Worm (Caenorhabditis elegans) whole organism, young adult: ENCODE measurements around the gene ran-1.

Source experiments
- B0019.2 ChIP-seq: fragments of 200-800 bp; sonication (Bioruptor generic); conservative IDR thresholded peaks from 2 replicates; pipeline ENCODE4 v1.3.6; 2022; ENCODE audit warnings: missing genetic modification reagents, missing genetic modification characterization, missing compliant biosample characterization
- B0336.3 ChIP-seq: fragments of 200-800 bp; sonication (Bioruptor generic); IDR thresholded peaks from 2 replicates; pipeline ENCODE4 v1.3.6; 2022; ENCODE audit warnings: missing genetic modification characterization, missing compliant biosample characterization
- C06A6.2 ChIP-seq: fragments of 200-800 bp; sonication (Bioruptor generic); conservative IDR thresholded peaks from 2 replicates; pipeline ENCODE4 v1.3.6; 2022; ENCODE audit warnings: missing genetic modification characterization, missing compliant biosample characterization
- C17E4.6 ChIP-seq: fragments of 200-800 bp; sonication (Bioruptor generic); IDR thresholded peaks from 2 replicates; pipeline ENCODE4 v1.3.6; 2022; ENCODE audit warnings: missing genetic modification reagents, missing genetic modification characterization, missing compliant biosample characterization
- F22D6.2 ChIP-seq: sonication (generic microtip); optimal IDR thresholded peaks from 2 replicates; lab custom pipeline; 2016; ENCODE audit warnings: mild to moderate bottlenecking, missing genetic modification characterization, missing compliant biosample characterization
- F55B11.4 ChIP-seq: sonication (generic microtip); optimal IDR thresholded peaks from 2 replicates; lab custom pipeline; 2016; ENCODE audit warnings: missing compliant biosample characterization, missing genetic modification characterization, borderline replicate concordance; ENCODE audit not compliant: insufficient read depth
- Y53F4B.3 ChIP-seq: fragments of 200-800 bp; sonication (Bioruptor generic); IDR thresholded peaks from 2 replicates; pipeline ENCODE4 v1.3.6; 2022; ENCODE audit warnings: missing genetic modification reagents, missing genetic modification characterization, missing compliant biosample characterization
- Y56A3A.18 ChIP-seq: fragments of 200-800 bp; sonication (Bioruptor generic); IDR thresholded peaks from 2 replicates; pipeline ENCODE4 v1.3.6; 2022; ENCODE audit warnings: missing genetic modification reagents, missing genetic modification characterization, missing compliant biosample characterization
- Y67H2A.10 ChIP-seq: fragments of 200-800 bp; sonication (Bioruptor generic); conservative IDR thresholded peaks from 2 replicates; pipeline ENCODE4 v1.3.6; 2022; ENCODE audit warnings: missing genetic modification reagents, missing genetic modification characterization, missing compliant biosample characterization
- Y95B8A.8 ChIP-seq: fragments of 200-800 bp; sonication (Bioruptor generic); IDR thresholded peaks from 2 replicates; pipeline ENCODE4 v1.3.6; 2022; ENCODE audit warnings: missing genetic modification reagents, missing genetic modification characterization, missing compliant biosample characterization
- akir-1 ChIP-seq: fragments of 200-800 bp; sonication (Bioruptor generic); optimal IDR thresholded peaks from 2 replicates; lab custom pipeline; 2018; ENCODE audit warnings: mild to moderate bottlenecking, missing genetic modification characterization, moderate library complexity, missing compliant biosample characterization
- ama-1 ChIP-seq, 3 experiments: fragments of 150-350 bp in 1 of 3; sonication (generic microtip) in 2 of 3; optimal IDR thresholded peaks; 2 replicates each; lab custom pipeline; 2014 to 2018; ENCODE audit warnings: missing biosample characterization in 2 of 3, missing genetic modification characterization in 2 of 3, missing genetic modification reagents in 2 of 3
- atf-7 ChIP-seq: sonication (generic microtip); optimal IDR thresholded peaks from 2 replicates; lab custom pipeline; 2017; ENCODE audit warnings: mild to moderate bottlenecking, missing genetic modification characterization, missing compliant biosample characterization
- athp-1 ChIP-seq: sonication (generic microtip); optimal IDR thresholded peaks from 2 replicates; lab custom pipeline; 2017; ENCODE audit warnings: mild to moderate bottlenecking, missing genetic modification characterization, missing compliant biosample characterization
- bed-1 ChIP-seq: fragments of 200-800 bp; sonication (Bioruptor generic); IDR thresholded peaks from 2 replicates; pipeline ENCODE4 v1.3.6; 2022; ENCODE audit warnings: missing genetic modification reagents, missing genetic modification characterization, missing compliant biosample characterization
- cebp-1 ChIP-seq, 2 experiments: fragments of 200-800 bp in 1 of 2; sonication (Bioruptor generic) in 1 of 2; sonication (generic microtip) in 1 of 2; IDR thresholded peaks in 1 of 2; optimal IDR thresholded peaks in 1 of 2; 2 replicates each; pipeline versions ENCODE4 v1.3.6 to Lab custom; 2017 to 2022; ENCODE audit warnings: missing compliant biosample characterization in 2 of 2, missing genetic modification characterization in 2 of 2, mild to moderate bottlenecking in 1 of 2, missing genetic modification reagents in 1 of 2, moderate library complexity in 1 of 2
- ceh-58 ChIP-seq: fragments of 200-800 bp; sonication (Bioruptor generic); IDR thresholded peaks from 2 replicates; pipeline ENCODE4 v1.3.6; 2022; ENCODE audit warnings: missing genetic modification characterization, missing compliant biosample characterization
- ceh-91 ChIP-seq: fragments of 200-800 bp; sonication (Bioruptor generic); IDR thresholded peaks from 2 replicates; pipeline ENCODE4 v1.3.6; 2022; ENCODE audit warnings: missing genetic modification reagents, missing genetic modification characterization, missing compliant biosample characterization
- efl-1 ChIP-seq: fragments of 150-350 bp; optimal IDR thresholded peaks from 2 replicates; lab custom pipeline; 2014; ENCODE audit warnings: missing biosample characterization, missing genetic modification reagents, missing genetic modification characterization
- egl-18 ChIP-seq: fragments of 200-800 bp; sonication (Bioruptor generic); IDR thresholded peaks from 2 replicates; pipeline ENCODE4 v1.3.6; 2022; ENCODE audit warnings: missing genetic modification reagents, missing genetic modification characterization, missing compliant biosample characterization
- gei-17 ChIP-seq: fragments of 200-800 bp; sonication (Bioruptor generic); optimal IDR thresholded peaks from 2 replicates; lab custom pipeline; 2018; ENCODE audit warnings: mild to moderate bottlenecking, missing genetic modification characterization, missing compliant biosample characterization
- hlh-12 ChIP-seq: sonication (generic microtip); optimal IDR thresholded peaks from 2 replicates; lab custom pipeline; 2016; ENCODE audit warnings: missing genetic modification characterization, missing compliant biosample characterization
- hmg-1.2 ChIP-seq: fragments of 200-800 bp; sonication (Bioruptor generic); IDR thresholded peaks from 2 replicates; pipeline ENCODE4 v1.3.6; 2022; ENCODE audit warnings: missing genetic modification reagents, missing genetic modification characterization, missing compliant biosample characterization
- hsf-1 ChIP-seq: fragments of 200-800 bp; sonication (Bioruptor generic); IDR thresholded peaks from 2 replicates; pipeline ENCODE4 v1.3.6; 2022; ENCODE audit warnings: missing genetic modification reagents, missing genetic modification characterization, missing compliant biosample characterization
- lsl-1 ChIP-seq: fragments of 200-800 bp; sonication (Bioruptor generic); optimal IDR thresholded peaks from 2 replicates; lab custom pipeline; 2018; ENCODE audit warnings: mild to moderate bottlenecking, missing genetic modification characterization, moderate library complexity, missing compliant biosample characterization
- lsy-27 ChIP-seq: sonication (generic microtip); optimal IDR thresholded peaks from 2 replicates; lab custom pipeline; 2017; ENCODE audit warnings: missing genetic modification characterization, mild to moderate bottlenecking, missing compliant biosample characterization, antibody characterized with exemption, missing genotype, borderline replicate concordance; ENCODE audit not compliant: insufficient read depth
- madf-3 ChIP-seq: fragments of 200-800 bp; sonication (Bioruptor generic); IDR thresholded peaks from 2 replicates; pipeline ENCODE4 v1.3.6; 2022; ENCODE audit warnings: missing genetic modification reagents, missing genetic modification characterization, missing compliant biosample characterization
- mel-28 ChIP-seq: sonication (generic microtip); optimal IDR thresholded peaks from 2 replicates; lab custom pipeline; 2016; ENCODE audit warnings: borderline replicate concordance, mild to moderate bottlenecking, missing genetic modification characterization, missing compliant biosample characterization
- mes-4 ChIP-seq: sonication (generic microtip); optimal IDR thresholded peaks from 2 replicates; lab custom pipeline; 2016; ENCODE audit warnings: missing genotype, missing genetic modification characterization, missing compliant biosample characterization
- mxl-1 ChIP-seq: sonication (generic microtip); optimal IDR thresholded peaks from 2 replicates; lab custom pipeline; 2016; ENCODE audit warnings: missing genetic modification characterization, missing compliant biosample characterization
- nfya-2 ChIP-seq: fragments of 200-800 bp; sonication (Bioruptor generic); IDR thresholded peaks from 2 replicates; pipeline ENCODE4 v1.3.6; 2022; ENCODE audit warnings: missing genetic modification reagents, missing genetic modification characterization, missing compliant biosample characterization
- nfyb-1 ChIP-seq: fragments of 200-800 bp; sonication (Bioruptor generic); IDR thresholded peaks from 2 replicates; pipeline ENCODE4 v1.3.6; 2022; ENCODE audit warnings: missing genetic modification reagents, missing genetic modification characterization, missing compliant biosample characterization
- nhr-120 ChIP-seq: fragments of 200-800 bp; sonication (Bioruptor generic); IDR thresholded peaks from 2 replicates; pipeline ENCODE4 v1.3.6; 2022; ENCODE audit warnings: missing genetic modification characterization, missing compliant biosample characterization
- nhr-27 ChIP-seq: fragments of 200-800 bp; sonication (Bioruptor generic); optimal IDR thresholded peaks from 2 replicates; lab custom pipeline; 2018; ENCODE audit warnings: mild to moderate bottlenecking, missing genetic modification characterization, moderate library complexity, missing compliant biosample characterization
- pbrm-1 ChIP-seq: fragments of 200-800 bp; sonication (Bioruptor generic); IDR thresholded peaks from 2 replicates; pipeline ENCODE4 v1.3.6; 2022; ENCODE audit warnings: missing genetic modification reagents, missing genetic modification characterization, missing compliant biosample characterization
- rec-8 ChIP-seq, 2 experiments: sonication (generic microtip); optimal IDR thresholded peaks; 2 replicates each; lab custom pipeline; 2016; ENCODE audit warnings: mild to moderate bottlenecking in 2 of 2, missing genetic modification characterization in 2 of 2, missing genetic modification reagents in 2 of 2, missing genotype in 2 of 2, missing biosample characterization in 1 of 2, missing compliant biosample characterization in 1 of 2, moderate library complexity in 1 of 2
- rpc-1 ChIP-seq, 2 experiments: fragments of 150-350 bp in 1 of 2; sonication (generic microtip) in 1 of 2; optimal IDR thresholded peaks; 2 replicates each; lab custom pipeline; 2014 to 2018; ENCODE audit warnings: missing biosample characterization in 1 of 2, missing genetic modification characterization in 1 of 2, missing genetic modification reagents in 1 of 2, missing genotype in 1 of 2
- sea-2 ChIP-seq: fragments of 200-800 bp; sonication (Bioruptor generic); IDR thresholded peaks from 2 replicates; pipeline ENCODE4 v1.3.6; 2022; ENCODE audit warnings: missing genetic modification characterization, missing compliant biosample characterization
- somi-1 ChIP-seq: fragments of 200-800 bp; sonication (Bioruptor generic); optimal IDR thresholded peaks from 2 replicates; lab custom pipeline; 2018; ENCODE audit warnings: mild to moderate bottlenecking, missing genetic modification characterization, missing compliant biosample characterization
- unc-130 ChIP-seq: sonication (generic microtip); optimal IDR thresholded peaks from 2 replicates; lab custom pipeline; 2016; ENCODE audit warnings: missing genetic modification reagents, missing genetic modification characterization, missing compliant biosample characterization
- unc-62 ChIP-seq: fragments of 150-350 bp; optimal IDR thresholded peaks from 2 replicates; lab custom pipeline; 2014; ENCODE audit warnings: missing biosample characterization, missing genetic modification reagents, missing genetic modification characterization
- zfh-2 ChIP-seq: fragments of 200-800 bp; sonication (Bioruptor generic); conservative IDR thresholded peaks from 2 replicates; pipeline ENCODE4 v1.3.6; 2022; ENCODE audit warnings: missing genetic modification reagents, missing genetic modification characterization, missing compliant biosample characterization
- zim-3 ChIP-seq: sonication (generic microtip); optimal IDR thresholded peaks from 2 replicates; lab custom pipeline; 2017; ENCODE audit warnings: mild to moderate bottlenecking, missing genetic modification characterization, moderate library complexity, missing compliant biosample characterization
- ztf-18 ChIP-seq: sonication (generic microtip); optimal IDR thresholded peaks from 2 replicates; lab custom pipeline; 2016; ENCODE audit warnings: missing genotype, mild to moderate bottlenecking, missing genetic modification characterization, missing compliant biosample characterization
- ztf-25 ChIP-seq: fragments of 200-800 bp; sonication (Bioruptor generic); IDR thresholded peaks from 2 replicates; pipeline ENCODE4 v1.3.6; 2022; ENCODE audit warnings: missing genetic modification reagents, missing genetic modification characterization, missing compliant biosample characterization
- ztf-26 ChIP-seq: sonication (generic microtip); optimal IDR thresholded peaks from 2 replicates; lab custom pipeline; 2017; ENCODE audit warnings: missing genetic modification characterization, missing compliant biosample characterization
- ztf-6 ChIP-seq: fragments of 200-800 bp; sonication (Bioruptor generic); IDR thresholded peaks from 2 replicates; pipeline ENCODE4 v1.3.6; 2022; ENCODE audit warnings: missing genetic modification reagents, missing genetic modification characterization, missing compliant biosample characterization

Gene ran-1

ce11 chrIII:10706972-10707438 lies 40.5 kb downstream of the ran-1 start, which contains the start of the genes Y39A1A.21 and Y39A1A.22 (continued):
- peak; percentile 43; the same call in 1 of the 2 replicates for TF ChIP-seq Y95B8A.8
- TF ChIP-seq ceh-58 (GFP tag; lab: Robert Waterston, UW), result no peak
- TF ChIP-seq zfh-2 (GFP tag; lab: Robert Waterston, UW), result no peak
- no peak for TF ChIP-seq mxl-1 (tag; lab: Kevin White, UChicago)
- TF ChIP-seq rpc-1 (optimal IDR thresholded peaks at IDR 0.05; lab: Kevin White, UChicago), result no peak
- TF ChIP-seq rpc-1 (tag; optimal IDR thresholded peaks at IDR 0.05; lab: Kevin White, UChicago), result no peak
- TF ChIP-seq ztf-6 (GFP tag; lab: Robert Waterston, UW), result peak; percentile 50; the same call in 1 of the 2 replicates
- no peak for TF ChIP-seq egl-18 (GFP tag; lab: Robert Waterston, UW)
- TF ChIP-seq B0019.2 (GFP tag; lab: Robert Waterston, UW), result peak; percentile 58; the same call in 1 of the 2 replicates
- TF ChIP-seq rec-8 (tag; optimal IDR thresholded peaks at IDR 0.05; lab: Kevin White, UChicago), result no peak
- no peak for TF ChIP-seq zim-3 (tag; lab: Kevin White, UChicago)
- no peak for TF ChIP-seq F22D6.2 (tag; lab: Kevin White, UChicago)
- peak; percentile 65 for TF ChIP-seq ceh-91 (GFP tag; lab: Robert Waterston, UW)
- no peak for TF ChIP-seq nhr-120 (GFP tag; lab: Robert Waterston, UW)
- TF ChIP-seq atf-7, result peak; percentile 58
- no peak for TF ChIP-seq nfya-2 (GFP tag; lab: Robert Waterston, UW)
- TF ChIP-seq madf-3 (GFP tag; lab: Robert Waterston, UW), result 0 out of 2 replicates have a peak, but pooled peaks have one; percentile 43
- no peak for TF ChIP-seq mel-28 (tag; lab: Kevin White, UChicago)
- no peak for TF ChIP-seq C17E4.6 (GFP tag; lab: Robert Waterston, UW)
- 0 out of 2 replicates have a peak, but pooled peaks have one; percentile 14 for TF ChIP-seq Y56A3A.18 (GFP tag; lab: Robert Waterston, UW)
- peak; percentile 88 for TF ChIP-seq nfyb-1 (GFP tag; lab: Robert Waterston, UW)
- no peak for TF ChIP-seq unc-130 (GFP tag; lab: Kevin White, UChicago)
- peak; percentile 37; the same call in 1 of the 2 replicates for TF ChIP-seq C06A6.2
- 0 out of 2 replicates have a peak, but pooled peaks have one; percentile 37 for TF ChIP-seq hsf-1 (GFP tag; lab: Robert Waterston, UW)
- no peak for TF ChIP-seq sea-2
- TF ChIP-seq mes-4 (tag; lab: Kevin White, UChicago), result no peak
- no peak for TF ChIP-seq lsy-27 (tag; lab: Kevin White, UChicago)
- peak; percentile 46 for TF ChIP-seq hmg-1.2 (GFP tag; lab: Robert Waterston, UW)
- TF ChIP-seq ztf-18 (tag; lab: Kevin White, UChicago), result peak; percentile 99
- TF ChIP-seq lsl-1 (GFP tag; lab: Kevin White, UChicago), result peak; percentile 71
- TF ChIP-seq efl-1, result peak; percentile 28
- no peak for TF ChIP-seq ztf-25 (GFP tag; lab: Robert Waterston, UW)
- TF ChIP-seq Y67H2A.10, result no peak
- TF ChIP-seq pbrm-1 (GFP tag; lab: Robert Waterston, UW), result peak; percentile 74
- no peak for TF ChIP-seq unc-62
- TF ChIP-seq cebp-1 (GFP tag; IDR thresholded peaks at IDR 0.05; lab: Robert Waterston, UW), result no peak
- peak; percentile 83 for TF ChIP-seq cebp-1 (tag; optimal IDR thresholded peaks at IDR 0.05; lab: Kevin White, UChicago)
- TF ChIP-seq nhr-27 (tag; lab: Kevin White, UChicago), result no peak
- TF ChIP-seq bed-1 (GFP tag; lab: Robert Waterston, UW), result no peak
- TF ChIP-seq ama-1 (optimal IDR thresholded peaks at IDR 0.05; lab: Kevin White, UChicago), result no peak
- no peak for TF ChIP-seq ama-1 (GFP tag; optimal IDR thresholded peaks at IDR 0.05; lab: Kevin White, UChicago)
- TF ChIP-seq hlh-12, result no peak
- TF ChIP-seq gei-17, result no peak
- peak; percentile 70 for TF ChIP-seq B0336.3 (GFP tag; lab: Robert Waterston, UW)
- no peak for TF ChIP-seq F55B11.4 (tag; lab: Kevin White, UChicago)
- TF ChIP-seq athp-1 (tag; lab: Kevin White, UChicago), result no peak
- TF ChIP-seq akir-1 (GFP tag; lab: Kevin White, UChicago), result no peak
- no peak for TF ChIP-seq somi-1 (GFP tag; lab: Kevin White, UChicago)
- peak; percentile 41 for TF ChIP-seq ztf-26 (tag; lab: Kevin White, UChicago)
- no peak for TF ChIP-seq Y53F4B.3
